Worm (Caenorhabditis elegans) whole organism, mixed stage, embryonic: Measurements from ENCODE around the gene mrpl-40.

Experiments
- M03D4.4 ChIP-seq: sonication (generic microtip); optimal IDR thresholded peaks from 2 replicates; lab custom pipeline; 2017; ENCODE audit warnings: mild to moderate bottlenecking, missing genetic modification characterization, missing compliant biosample characterization
- bed-3 ChIP-seq: fragments of 200-800 bp; sonication (Bioruptor generic); optimal IDR thresholded peaks from 3 replicates; lab custom pipeline; 2018; ENCODE audit warnings: mild to moderate bottlenecking, missing genetic modification characterization, moderate library complexity, missing compliant biosample characterization
- blmp-1 ChIP-seq: fragments of 150-350 bp; optimal IDR thresholded peaks from 2 replicates; lab custom pipeline; 2014; ENCODE audit warnings: missing biosample characterization, missing genetic modification characterization
- ceh-39 ChIP-seq: fragments of 150-350 bp; optimal IDR thresholded peaks from 2 replicates; lab custom pipeline; 2014; ENCODE audit warnings: missing biosample characterization, missing genetic modification characterization
- ceh-83 ChIP-seq: fragments of 200-800 bp; sonication (Bioruptor generic); optimal IDR thresholded peaks from 2 replicates; lab custom pipeline; 2018; ENCODE audit warnings: mild to moderate bottlenecking, missing genetic modification characterization, missing compliant biosample characterization
- ces-1 ChIP-seq: fragments of 150-350 bp; optimal IDR thresholded peaks from 2 replicates; lab custom pipeline; 2014; ENCODE audit warnings: missing biosample characterization, missing genetic modification reagents, missing genetic modification characterization
- cnd-1 ChIP-seq: fragments of 200-800 bp; sonication (Bioruptor generic); optimal IDR thresholded peaks from 2 replicates; lab custom pipeline; 2018; ENCODE audit warnings: mild to moderate bottlenecking, missing genetic modification characterization, missing compliant biosample characterization
- drap-1 ChIP-seq: fragments of 200-800 bp; sonication (Bioruptor generic); optimal IDR thresholded peaks from 3 replicates; lab custom pipeline; 2018; ENCODE audit warnings: mild to moderate bottlenecking, missing genetic modification characterization, missing compliant biosample characterization
- elt-1 ChIP-seq: sonication (generic microtip); optimal IDR thresholded peaks from 2 replicates; lab custom pipeline; 2017; ENCODE audit warnings: missing genetic modification characterization, mild to moderate bottlenecking, missing compliant biosample characterization, antibody characterized with exemption, moderate library complexity, borderline replicate concordance; ENCODE audit not compliant: insufficient read depth
- elt-3 ChIP-seq: fragments of 150-350 bp; optimal IDR thresholded peaks from 2 replicates; lab custom pipeline; 2014; ENCODE audit warnings: missing biosample characterization, missing genetic modification characterization
- hlh-1 ChIP-seq: fragments of 150-350 bp; optimal IDR thresholded peaks from 2 replicates; lab custom pipeline; 2014; ENCODE audit warnings: missing biosample characterization, missing genetic modification reagents, missing genetic modification characterization
- lin-13 ChIP-seq: fragments of 150-350 bp; optimal IDR thresholded peaks from 2 replicates; lab custom pipeline; 2014; ENCODE audit warnings: missing biosample characterization, missing genetic modification characterization
- lin-32 ChIP-seq: fragments of 200-800 bp; sonication (Bioruptor generic); optimal IDR thresholded peaks from 2 replicates; lab custom pipeline; 2018; ENCODE audit warnings: mild to moderate bottlenecking, missing genetic modification characterization, missing compliant biosample characterization
- lsy-2 ChIP-seq: fragments of 150-350 bp; optimal IDR thresholded peaks from 2 replicates; lab custom pipeline; 2014; ENCODE audit warnings: missing biosample characterization, missing genetic modification characterization
- mab-5 ChIP-seq: fragments of 150-350 bp; optimal IDR thresholded peaks from 2 replicates; lab custom pipeline; 2014; ENCODE audit warnings: missing biosample characterization, missing genetic modification characterization
- mep-1 ChIP-seq: fragments of 150-350 bp; optimal IDR thresholded peaks from 2 replicates; lab custom pipeline; 2017; ENCODE audit warnings: missing biosample characterization, missing genetic modification reagents, missing genetic modification characterization, inconsistent platforms
- mls-2 ChIP-seq: sonication (generic microtip); optimal IDR thresholded peaks from 2 replicates; lab custom pipeline; 2016; ENCODE audit warnings: mild to moderate bottlenecking, missing genetic modification characterization, moderate library complexity, missing compliant biosample characterization
- nhr-12 ChIP-seq: fragments of 150-350 bp; optimal IDR thresholded peaks from 2 replicates; lab custom pipeline; 2014; ENCODE audit warnings: missing biosample characterization, missing genetic modification characterization
- nhr-2 ChIP-seq: fragments of 150-350 bp; optimal IDR thresholded peaks from 2 replicates; lab custom pipeline; 2014; ENCODE audit warnings: missing biosample characterization, missing genetic modification characterization
- nhr-237 ChIP-seq: fragments of 150-350 bp; optimal IDR thresholded peaks from 2 replicates; lab custom pipeline; 2014; ENCODE audit warnings: missing biosample characterization, missing genetic modification characterization
- nhr-28 ChIP-seq: fragments of 150-350 bp; optimal IDR thresholded peaks from 2 replicates; lab custom pipeline; 2014; ENCODE audit warnings: missing biosample characterization, missing genetic modification characterization
- nhr-76 ChIP-seq: sonication (generic microtip); optimal IDR thresholded peaks from 2 replicates; lab custom pipeline; 2017; ENCODE audit warnings: missing biosample characterization, missing genetic modification characterization
- pha-4 ChIP-seq: fragments of 150-350 bp; optimal IDR thresholded peaks from 2 replicates; lab custom pipeline; 2018; ENCODE audit warnings: missing biosample characterization, missing genetic modification reagents, missing genetic modification characterization
- sem-2 ChIP-seq: fragments of 200-800 bp; sonication (Bioruptor generic); optimal IDR thresholded peaks from 2 replicates; lab custom pipeline; 2018; ENCODE audit warnings: mild to moderate bottlenecking, missing genetic modification characterization, missing compliant biosample characterization
- sptf-1 ChIP-seq: sonication (generic microtip); optimal IDR thresholded peaks from 2 replicates; lab custom pipeline; 2017; ENCODE audit warnings: mild to moderate bottlenecking, missing genetic modification characterization, moderate library complexity, missing compliant biosample characterization
- tbx-8 ChIP-seq: fragments of 200-800 bp; sonication (Bioruptor generic); optimal IDR thresholded peaks from 2 replicates; lab custom pipeline; 2018; ENCODE audit warnings: mild to moderate bottlenecking, missing genetic modification characterization, moderate library complexity, missing compliant biosample characterization
- unc-120 ChIP-seq: sonication (generic microtip); optimal IDR thresholded peaks from 2 replicates; lab custom pipeline; 2017; ENCODE audit warnings: missing genetic modification characterization, missing compliant biosample characterization; ENCODE audit not compliant: poor library complexity, severe bottlenecking
- unc-39 ChIP-seq: fragments of 150-350 bp; optimal IDR thresholded peaks from 2 replicates; lab custom pipeline; 2014; ENCODE audit warnings: missing biosample characterization, missing genetic modification characterization
- unc-62 ChIP-seq: fragments of 150-350 bp; optimal IDR thresholded peaks from 2 replicates; lab custom pipeline; 2014; ENCODE audit warnings: missing biosample characterization, missing genetic modification reagents, missing genetic modification characterization
- zip-8 ChIP-seq: fragments of 150-350 bp; optimal IDR thresholded peaks from 2 replicates; lab custom pipeline; 2014; ENCODE audit warnings: missing biosample characterization, missing genetic modification characterization

Gene mrpl-40

DNA sequence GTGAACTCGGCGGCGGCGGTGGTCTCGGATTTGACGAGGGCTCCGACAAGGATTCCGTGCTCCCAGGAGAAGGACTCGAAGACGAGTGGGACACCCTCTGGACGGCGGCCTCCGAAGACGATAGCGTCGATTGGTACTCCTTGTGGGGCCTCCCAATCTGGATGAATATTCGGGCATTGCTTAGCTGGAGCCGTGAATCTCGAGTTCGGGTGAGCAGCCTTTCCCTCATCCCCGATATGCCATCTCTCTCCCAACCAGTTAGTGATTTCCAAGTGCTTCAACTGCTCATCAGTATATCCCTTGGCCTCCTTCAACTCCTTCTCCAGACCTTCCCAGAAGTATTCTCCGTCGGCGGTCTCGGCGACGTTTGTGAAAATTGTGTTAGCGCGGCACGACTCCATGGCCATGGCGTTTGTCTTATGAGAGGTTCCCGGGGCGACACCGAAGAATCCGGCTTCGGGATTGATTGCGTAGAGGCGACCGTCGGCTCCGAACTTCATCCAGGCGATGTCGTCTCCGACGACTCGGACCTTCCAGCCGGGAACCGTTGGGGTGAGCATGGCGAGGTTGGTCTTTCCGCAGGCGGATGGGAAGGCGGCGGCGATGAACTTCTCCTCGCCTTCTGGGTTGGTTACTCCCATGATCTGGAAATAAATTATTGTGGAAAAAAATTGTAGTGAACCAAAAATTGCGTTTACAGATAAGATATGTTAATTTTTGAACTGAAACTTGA is 23.6 kb upstream of the mrpl-40 start:
- TF ChIP-seq mab-5 (tag; lab: Kevin White, UChicago) (no peak), sptf-1 (no peak), unc-120 (tag; lab: Kevin White, UChicago) (no peak), nhr-28 (tag; lab: Kevin White, UChicago) (no peak), ces-1 (no peak), elt-1 (tag; lab: Kevin White, UChicago) (no peak), nhr-76 (tag; lab: Kevin White, UChicago) (no peak), lsy-2 (tag; lab: Kevin White, UChicago) (no peak), mep-1 (tag; lab: Kevin White, UChicago) (no peak), nhr-237 (tag; lab: Kevin White, UChicago) (no peak), zip-8 (tag; lab: Kevin White, UChicago) (no peak), nhr-12 (no peak), elt-3 (tag; lab: Kevin White, UChicago) (no peak), ceh-83 (GFP tag; lab: Kevin White, UChicago) (no peak), cnd-1 (no peak), bed-3 (GFP tag; lab: Kevin White, UChicago) (no peak), unc-62 (no peak)

DNA sequence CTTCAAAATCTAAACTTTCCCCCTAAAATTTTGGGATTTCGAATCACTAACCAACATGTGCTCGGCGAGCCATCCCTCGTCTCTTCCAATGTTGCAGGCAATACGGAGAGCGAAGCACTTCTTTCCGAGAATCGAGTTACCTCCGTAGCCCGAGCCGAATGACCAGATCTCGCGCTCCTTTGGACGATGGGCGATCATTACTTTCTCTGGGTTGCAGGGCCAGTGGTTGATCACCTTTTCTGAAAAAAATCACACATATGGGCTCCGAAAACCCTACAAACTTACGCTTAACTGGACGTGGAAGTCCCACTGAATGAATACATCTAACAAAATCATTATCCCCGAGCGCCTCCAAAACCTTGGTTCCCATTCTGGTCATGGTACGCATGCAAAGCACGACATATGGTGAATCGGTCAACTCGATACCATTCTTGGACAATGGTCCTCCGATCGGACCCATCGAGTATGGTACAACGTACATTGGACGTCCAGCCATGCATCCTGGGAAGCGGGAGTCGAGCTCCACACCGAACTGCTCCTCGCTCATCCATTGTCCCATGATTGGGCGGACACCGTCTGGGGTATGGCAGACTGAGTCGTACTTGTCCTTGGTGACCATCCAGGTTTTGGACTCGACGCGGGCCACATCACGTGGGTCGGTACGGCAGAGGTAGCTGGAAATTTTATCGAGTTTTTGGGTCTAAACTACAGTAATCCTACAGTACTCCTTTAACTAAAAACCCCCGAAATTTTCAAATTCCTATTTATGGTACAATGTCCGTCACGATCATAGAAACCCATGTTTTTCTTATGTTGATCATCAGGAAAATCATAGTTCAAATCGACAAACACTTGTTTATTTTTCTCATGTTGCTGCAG is 22.4 kb upstream of the mrpl-40 start:
- TF ChIP-seq nhr-2 (tag; lab: Kevin White, UChicago): no peak
- TF ChIP-seq blmp-1 (tag; lab: Kevin White, UChicago): no peak
- no peak for TF ChIP-seq unc-39 (tag; lab: Kevin White, UChicago)
- no peak for TF ChIP-seq nhr-12
- TF ChIP-seq nhr-237 (tag; lab: Kevin White, UChicago): no peak
- TF ChIP-seq, all 35 proteins: peak for 0

DNA sequence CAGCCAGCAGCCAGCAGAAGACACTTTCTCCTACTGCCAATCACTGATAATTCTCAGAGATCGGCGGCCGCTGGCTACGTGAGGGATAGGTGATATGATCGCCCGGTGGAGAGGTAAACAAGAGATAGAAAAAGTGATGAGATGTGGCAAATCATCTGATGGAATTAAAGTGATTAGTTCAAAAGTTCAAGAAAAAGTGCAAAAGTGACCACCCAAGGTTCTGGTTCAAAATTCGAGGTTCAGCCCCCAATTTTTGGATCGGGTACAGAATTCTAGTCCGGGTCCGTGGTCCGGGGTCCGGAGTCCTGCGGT is 21.8 kb upstream of the mrpl-40 start:
- no peak for TF ChIP-seq nhr-76 (tag; lab: Kevin White, UChicago)
- no peak for TF ChIP-seq mls-2 (tag; lab: Kevin White, UChicago)
- TF ChIP-seq zip-8 (tag; lab: Kevin White, UChicago): no peak
- no peak for TF ChIP-seq nhr-28 (tag; lab: Kevin White, UChicago)
- TF ChIP-seq lsy-2 (tag; lab: Kevin White, UChicago): no peak
- TF ChIP-seq sptf-1: no peak
- no peak for TF ChIP-seq ces-1
- TF ChIP-seq elt-3 (tag; lab: Kevin White, UChicago): no peak
- no peak for TF ChIP-seq ceh-39 (tag; lab: Kevin White, UChicago)
- TF ChIP-seq nhr-2 (tag; lab: Kevin White, UChicago): no peak
- no peak for TF ChIP-seq drap-1
- no peak for TF ChIP-seq sem-2 (GFP tag; lab: Kevin White, UChicago)
- no peak for TF ChIP-seq bed-3 (GFP tag; lab: Kevin White, UChicago)
- peak; percentile 15 for TF ChIP-seq unc-120 (tag; lab: Kevin White, UChicago)
- peak; percentile 15 for TF ChIP-seq hlh-1
- TF ChIP-seq M03D4.4 (tag; lab: Kevin White, UChicago): no peak
- TF ChIP-seq pha-4 (tag; lab: Kevin White, UChicago): no peak
- no peak for TF ChIP-seq cnd-1
- peak; percentile 72 for TF ChIP-seq unc-62
- no peak for TF ChIP-seq mep-1 (tag; lab: Kevin White, UChicago)
- no peak for TF ChIP-seq blmp-1 (tag; lab: Kevin White, UChicago)
- no peak for TF ChIP-seq tbx-8 (GFP tag; lab: Kevin White, UChicago)
- TF ChIP-seq elt-1 (tag; lab: Kevin White, UChicago): no peak
- no peak for TF ChIP-seq lin-13

DNA sequence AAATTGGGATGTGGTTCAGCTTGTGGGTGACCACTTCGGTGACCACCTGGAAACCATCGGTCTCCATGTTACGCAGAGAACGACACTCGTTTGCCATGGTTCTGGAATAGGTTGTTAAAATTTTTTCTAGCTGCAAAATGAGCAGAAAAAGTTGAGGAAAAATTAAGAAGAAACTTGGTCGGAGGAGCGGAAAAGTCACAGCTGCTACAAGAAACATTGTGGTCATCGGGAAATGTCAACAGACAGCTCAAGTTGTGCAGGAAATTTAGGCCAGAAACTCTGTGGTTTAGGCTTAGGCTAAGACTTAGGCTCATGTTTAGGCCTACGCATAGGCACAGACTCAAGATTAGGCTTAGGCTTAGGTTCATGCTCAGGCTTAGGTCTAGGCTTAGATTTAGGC is 21.2 kb upstream of the mrpl-40 start, which contains the start of gene pck-1:
pck-1 (minus strand) TSS at position 101 of the 400 bp plus-strand sequence.
- TF ChIP-seq tbx-8 (GFP tag; lab: Kevin White, UChicago) (no peak), mab-5 (tag; lab: Kevin White, UChicago) (no peak), mls-2 (tag; lab: Kevin White, UChicago) (no peak), elt-1 (tag; lab: Kevin White, UChicago) (no peak), bed-3 (GFP tag; lab: Kevin White, UChicago) (no peak), blmp-1 (tag; lab: Kevin White, UChicago) (no peak), elt-3 (tag; lab: Kevin White, UChicago) (no peak), lin-32 (no peak), unc-120 (tag; lab: Kevin White, UChicago) (no peak), cnd-1 (no peak), sem-2 (GFP tag; lab: Kevin White, UChicago) (no peak), lin-13 (no peak), zip-8 (tag; lab: Kevin White, UChicago) (no peak)
